Worm (Caenorhabditis elegans) whole organism, mixed stage, embryonic: ENCODE data around the gene F10C1.23.

Source experiments
- M03D4.4 ChIP-seq: sonication (generic microtip); optimal IDR thresholded peaks from 2 replicates; lab custom pipeline; 2017; ENCODE audit warnings: mild to moderate bottlenecking, missing genetic modification characterization, missing compliant biosample characterization
- bed-3 ChIP-seq: fragments of 200-800 bp; sonication (Bioruptor generic); optimal IDR thresholded peaks from 3 replicates; lab custom pipeline; 2018; ENCODE audit warnings: mild to moderate bottlenecking, missing genetic modification characterization, moderate library complexity, missing compliant biosample characterization
- ceh-43 ChIP-seq: fragments of 200-800 bp; sonication (Bioruptor generic); optimal IDR thresholded peaks from 2 replicates; lab custom pipeline; 2018; ENCODE audit warnings: mild to moderate bottlenecking, missing genetic modification characterization, moderate library complexity, missing compliant biosample characterization
- ceh-83 ChIP-seq: fragments of 200-800 bp; sonication (Bioruptor generic); optimal IDR thresholded peaks from 2 replicates; lab custom pipeline; 2018; ENCODE audit warnings: mild to moderate bottlenecking, missing genetic modification characterization, missing compliant biosample characterization
- ces-1 ChIP-seq: fragments of 150-350 bp; optimal IDR thresholded peaks from 2 replicates; lab custom pipeline; 2014; ENCODE audit warnings: missing biosample characterization, missing genetic modification reagents, missing genetic modification characterization
- cnd-1 ChIP-seq: fragments of 200-800 bp; sonication (Bioruptor generic); optimal IDR thresholded peaks from 2 replicates; lab custom pipeline; 2018; ENCODE audit warnings: mild to moderate bottlenecking, missing genetic modification characterization, missing compliant biosample characterization
- drap-1 ChIP-seq: fragments of 200-800 bp; sonication (Bioruptor generic); optimal IDR thresholded peaks from 3 replicates; lab custom pipeline; 2018; ENCODE audit warnings: mild to moderate bottlenecking, missing genetic modification characterization, missing compliant biosample characterization
- flh-1 ChIP-seq: fragments of 200-800 bp; sonication (Bioruptor generic); optimal IDR thresholded peaks from 2 replicates; lab custom pipeline; 2018; ENCODE audit warnings: mild to moderate bottlenecking, missing genetic modification characterization, moderate library complexity, missing compliant biosample characterization
- ham-2 ChIP-seq: fragments of 200-800 bp; sonication (Bioruptor generic); optimal IDR thresholded peaks from 2 replicates; lab custom pipeline; 2018; ENCODE audit warnings: mild to moderate bottlenecking, missing genetic modification characterization, missing compliant biosample characterization
- hlh-1 ChIP-seq: fragments of 150-350 bp; optimal IDR thresholded peaks from 2 replicates; lab custom pipeline; 2014; ENCODE audit warnings: missing biosample characterization, missing genetic modification reagents, missing genetic modification characterization
- lin-13 ChIP-seq: fragments of 150-350 bp; optimal IDR thresholded peaks from 2 replicates; lab custom pipeline; 2014; ENCODE audit warnings: missing biosample characterization, missing genetic modification characterization
- lin-32 ChIP-seq: fragments of 200-800 bp; sonication (Bioruptor generic); optimal IDR thresholded peaks from 2 replicates; lab custom pipeline; 2018; ENCODE audit warnings: mild to moderate bottlenecking, missing genetic modification characterization, missing compliant biosample characterization
- lsy-2 ChIP-seq: fragments of 150-350 bp; optimal IDR thresholded peaks from 2 replicates; lab custom pipeline; 2014; ENCODE audit warnings: missing biosample characterization, missing genetic modification characterization
- mab-5 ChIP-seq: fragments of 150-350 bp; optimal IDR thresholded peaks from 2 replicates; lab custom pipeline; 2014; ENCODE audit warnings: missing biosample characterization, missing genetic modification characterization
- mep-1 ChIP-seq: fragments of 150-350 bp; optimal IDR thresholded peaks from 2 replicates; lab custom pipeline; 2017; ENCODE audit warnings: missing biosample characterization, missing genetic modification reagents, missing genetic modification characterization, inconsistent platforms
- mls-2 ChIP-seq: sonication (generic microtip); optimal IDR thresholded peaks from 2 replicates; lab custom pipeline; 2016; ENCODE audit warnings: mild to moderate bottlenecking, missing genetic modification characterization, moderate library complexity, missing compliant biosample characterization
- nhr-12 ChIP-seq: fragments of 150-350 bp; optimal IDR thresholded peaks from 2 replicates; lab custom pipeline; 2014; ENCODE audit warnings: missing biosample characterization, missing genetic modification characterization
- nhr-2 ChIP-seq: fragments of 150-350 bp; optimal IDR thresholded peaks from 2 replicates; lab custom pipeline; 2014; ENCODE audit warnings: missing biosample characterization, missing genetic modification characterization
- nhr-28 ChIP-seq: fragments of 150-350 bp; optimal IDR thresholded peaks from 2 replicates; lab custom pipeline; 2014; ENCODE audit warnings: missing biosample characterization, missing genetic modification characterization
- nhr-76 ChIP-seq: sonication (generic microtip); optimal IDR thresholded peaks from 2 replicates; lab custom pipeline; 2017; ENCODE audit warnings: missing biosample characterization, missing genetic modification characterization
- pha-4 ChIP-seq: fragments of 150-350 bp; optimal IDR thresholded peaks from 2 replicates; lab custom pipeline; 2018; ENCODE audit warnings: missing biosample characterization, missing genetic modification reagents, missing genetic modification characterization
- sem-2 ChIP-seq: fragments of 200-800 bp; sonication (Bioruptor generic); optimal IDR thresholded peaks from 2 replicates; lab custom pipeline; 2018; ENCODE audit warnings: mild to moderate bottlenecking, missing genetic modification characterization, missing compliant biosample characterization
- snpc-4 ChIP-seq: fragments of 150-350 bp; optimal IDR thresholded peaks from 2 replicates; lab custom pipeline; 2014; ENCODE audit warnings: missing biosample characterization, missing genetic modification characterization
- sptf-1 ChIP-seq: sonication (generic microtip); optimal IDR thresholded peaks from 2 replicates; lab custom pipeline; 2017; ENCODE audit warnings: mild to moderate bottlenecking, missing genetic modification characterization, moderate library complexity, missing compliant biosample characterization
- tbx-8 ChIP-seq: fragments of 200-800 bp; sonication (Bioruptor generic); optimal IDR thresholded peaks from 2 replicates; lab custom pipeline; 2018; ENCODE audit warnings: mild to moderate bottlenecking, missing genetic modification characterization, moderate library complexity, missing compliant biosample characterization
- unc-120 ChIP-seq: sonication (generic microtip); optimal IDR thresholded peaks from 2 replicates; lab custom pipeline; 2017; ENCODE audit warnings: missing genetic modification characterization, missing compliant biosample characterization; ENCODE audit not compliant: poor library complexity, severe bottlenecking
- unc-39 ChIP-seq: fragments of 150-350 bp; optimal IDR thresholded peaks from 2 replicates; lab custom pipeline; 2014; ENCODE audit warnings: missing biosample characterization, missing genetic modification characterization
- zip-8 ChIP-seq: fragments of 150-350 bp; optimal IDR thresholded peaks from 2 replicates; lab custom pipeline; 2014; ENCODE audit warnings: missing biosample characterization, missing genetic modification characterization

The F10C1.23 gene

DNA sequence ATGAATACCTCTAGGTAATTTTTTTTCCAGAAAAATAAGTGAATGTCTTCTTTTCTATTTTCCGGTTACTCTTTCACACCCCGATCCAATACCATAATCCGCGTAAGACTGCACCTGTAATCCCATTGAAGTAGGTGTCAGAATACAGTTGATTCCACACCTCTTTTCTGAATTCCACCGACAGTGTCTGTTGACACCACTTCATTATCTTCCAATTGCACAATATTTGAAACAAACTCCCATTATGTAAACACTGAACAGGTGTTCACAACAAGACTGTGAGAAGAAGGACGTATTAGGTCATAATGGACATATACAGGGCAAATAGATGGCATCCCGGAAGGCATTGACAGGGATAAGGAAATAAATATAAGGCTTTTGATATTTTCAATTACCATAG is 19.5 kb downstream of the F10C1.23 start:
- TF ChIP-seq nhr-12 (no peak), nhr-2 (peak; percentile 94), M03D4.4 (tag; lab: Kevin White, UChicago) (no peak)

DNA sequence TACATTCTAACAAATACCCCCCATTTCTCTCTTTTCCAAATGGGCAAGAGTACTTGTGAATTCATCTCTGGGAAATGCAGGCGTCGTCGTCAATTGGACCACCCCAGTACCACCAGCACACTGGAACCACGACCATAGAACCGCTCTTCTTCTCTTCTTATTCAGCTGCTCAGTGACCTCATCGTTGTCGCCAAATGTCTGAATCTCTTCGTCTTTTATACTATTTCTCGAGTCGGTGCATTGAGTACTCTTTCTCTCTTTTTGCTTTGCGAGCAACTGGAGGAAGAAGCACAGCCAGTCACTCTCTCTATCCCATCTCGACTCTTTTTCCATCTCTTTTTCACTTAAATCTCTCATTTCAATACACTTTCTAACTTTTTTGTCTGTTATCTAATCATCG is 22.0 kb downstream of the F10C1.23 start:
- peak; percentile 42 for TF ChIP-seq unc-120 (tag; lab: Kevin White, UChicago)
- no peak for TF ChIP-seq flh-1 (GFP tag; lab: Kevin White, UChicago)
- no peak for TF ChIP-seq ceh-43 (GFP tag; lab: Kevin White, UChicago)
- no peak for TF ChIP-seq drap-1 (GFP tag; lab: Kevin White, UChicago)
- no peak for TF ChIP-seq mab-5 (tag; lab: Kevin White, UChicago)
- no peak for TF ChIP-seq unc-39 (tag; lab: Kevin White, UChicago)
- peak; percentile 44 for TF ChIP-seq ces-1 (GFP tag; lab: Kevin White, UChicago)
- peak; percentile 18 for TF ChIP-seq hlh-1

DNA sequence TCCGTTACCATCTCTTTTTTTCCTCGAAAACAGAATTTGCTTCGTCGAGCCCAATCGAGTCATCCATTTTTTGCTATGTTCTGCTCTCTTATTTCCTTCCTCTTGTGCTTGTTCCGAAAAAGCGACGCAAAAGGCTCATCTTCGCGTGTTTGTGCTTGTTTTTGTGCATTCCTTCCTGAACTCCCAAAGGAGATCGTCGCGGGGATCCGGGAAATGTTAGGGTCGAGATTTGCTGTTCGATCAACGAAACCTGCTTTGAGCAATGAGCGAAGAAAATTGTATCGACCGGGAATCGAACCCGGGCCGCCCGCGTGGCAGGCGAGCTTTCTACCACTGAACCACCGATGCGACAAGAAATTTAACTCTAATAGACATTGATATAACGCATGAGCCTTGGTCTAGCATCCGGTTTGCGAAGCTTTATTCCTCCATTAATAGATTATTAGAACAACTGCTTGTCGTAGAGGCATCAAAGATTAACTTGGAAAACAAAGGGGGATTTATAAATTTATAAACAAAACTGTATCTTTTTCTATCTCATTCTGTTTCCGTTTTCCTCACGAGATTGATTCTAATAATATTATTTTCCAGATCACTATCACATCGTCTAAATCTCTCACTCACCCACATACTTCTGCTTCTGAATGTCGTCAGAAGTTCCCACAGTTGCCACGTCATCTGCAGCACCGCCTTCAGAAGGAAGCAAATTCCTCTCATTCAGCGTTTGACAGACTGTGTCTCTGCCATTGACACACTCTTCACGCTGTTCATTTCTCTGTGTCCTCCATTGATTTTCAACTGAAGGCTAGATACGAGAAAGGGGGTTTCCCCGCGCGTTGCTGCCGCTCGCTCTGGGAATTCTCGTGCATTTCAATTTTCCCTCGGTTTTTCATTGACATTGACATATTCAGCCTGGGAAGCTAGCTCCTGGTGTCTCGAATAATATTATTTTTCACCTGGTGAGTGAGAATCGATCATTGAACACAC is 24.4 kb downstream of the F10C1.23 start, which contains the start of gene K05F1.6:
K05F1.6 (plus strand) TSS at position 586 of the 987 bp plus-strand sequence.
- TF ChIP-seq mep-1 (tag; lab: Kevin White, UChicago) (no peak), bed-3 (GFP tag; lab: Kevin White, UChicago) (peak; percentile 44), ceh-43 (GFP tag; lab: Kevin White, UChicago) (peak; percentile 10), ceh-83 (peak; percentile 78), sptf-1 (tag; lab: Kevin White, UChicago) (peak; percentile 81), flh-1 (GFP tag; lab: Kevin White, UChicago) (peak; percentile 52), cnd-1 (tag; lab: Kevin White, UChicago) (peak; percentile 64), unc-120 (tag; lab: Kevin White, UChicago) (peak; percentile 89), nhr-2 (no peak), hlh-1 (peak; percentile 10), mab-5 (tag; lab: Kevin White, UChicago) (no peak), mls-2 (tag; lab: Kevin White, UChicago) (peak; percentile 72), zip-8 (tag; lab: Kevin White, UChicago) (no peak), lin-13 (tag; lab: Kevin White, UChicago) (peak; percentile 12), tbx-8 (peak; percentile 36), lin-32 (GFP tag; lab: Kevin White, UChicago) (peak; percentile 45), nhr-28 (no peak), ham-2 (GFP tag; lab: Kevin White, UChicago) (peak; percentile 76), pha-4 (tag; lab: Kevin White, UChicago) (peak; percentile 16), sem-2 (GFP tag; lab: Kevin White, UChicago) (peak; percentile 65), M03D4.4 (tag; lab: Kevin White, UChicago) (peak; percentile 70), drap-1 (GFP tag; lab: Kevin White, UChicago) (peak; percentile 69)

ce11 chrII:5785504-5785903 is 27.7 kb downstream of the F10C1.23 start:
- no peak for TF ChIP-seq mls-2 (tag; lab: Kevin White, UChicago)
- no peak for TF ChIP-seq lsy-2 (tag; lab: Kevin White, UChicago)
- TF ChIP-seq ces-1 (GFP tag; lab: Kevin White, UChicago), result no peak
- no peak for TF ChIP-seq snpc-4 (tag; lab: Kevin White, UChicago)
- no peak for TF ChIP-seq lin-13 (tag; lab: Kevin White, UChicago)
- TF ChIP-seq nhr-76 (tag; lab: Kevin White, UChicago), result no peak
- TF ChIP-seq mep-1 (tag; lab: Kevin White, UChicago), result no peak
- TF ChIP-seq nhr-28, result no peak
- TF ChIP-seq drap-1 (GFP tag; lab: Kevin White, UChicago), result no peak
- TF ChIP-seq ham-2 (GFP tag; lab: Kevin White, UChicago), result no peak
- TF ChIP-seq nhr-12, result no peak
- no peak for TF ChIP-seq zip-8 (tag; lab: Kevin White, UChicago)
- TF ChIP-seq M03D4.4 (tag; lab: Kevin White, UChicago), result no peak
- TF ChIP-seq hlh-1, result no peak
- no peak for TF ChIP-seq ceh-43 (GFP tag; lab: Kevin White, UChicago)
- TF ChIP-seq sem-2 (GFP tag; lab: Kevin White, UChicago), result no peak
- TF ChIP-seq, all 35 proteins: peak for 0
